Fruit fly (Drosophila melanogaster) Kc167 (cell line): ENCODE data around the gene CG9632.

Source experiments
- Myc ChIP-seq: fragments of >200 bp; optimal IDR thresholded peaks from 2 replicates; lab custom pipeline; 2017; ENCODE audit warnings: missing external identifiers
- Sin3A ChIP-seq: fragments of >200 bp; optimal IDR thresholded peaks from 2 replicates; lab custom pipeline; 2018; ENCODE audit warnings: missing external identifiers
- h ChIP-seq: fragments of >200 bp; optimal IDR thresholded peaks from 3 replicates; lab custom pipeline; 2018; ENCODE audit warnings: missing external identifiers
- insv ChIP-seq: fragments of >200 bp; optimal IDR thresholded peaks from 3 replicates; lab custom pipeline; 2018; ENCODE audit warnings: missing external identifiers
- psq ChIP-seq: fragments of >200 bp; optimal IDR thresholded peaks from 2 replicates; lab custom pipeline; 2017; ENCODE audit warnings: missing external identifiers
- ttk ChIP-seq: sonication (Bioruptor generic); optimal IDR thresholded peaks from 2 replicates; lab custom pipeline; 2017; ENCODE audit warnings: missing external identifiers

The CG9632 gene

dm6 chr3R:15859896-15860295 is at the start of gene CG9632:
Gene CG9632 (plus strand): TSS chr3R:15860196.
- no peak for TF ChIP-seq Sin3A (lab: Kevin White, UChicago)
- no peak for TF ChIP-seq h (lab: Kevin White, UChicago)
- no peak for TF ChIP-seq psq (lab: Kevin White, UChicago)
- no peak for TF ChIP-seq ttk
- no peak for TF ChIP-seq insv (lab: Kevin White, UChicago)
- TF ChIP-seq Myc (lab: Kevin White, UChicago): no peak

- no peak for TF ChIP-seq Myc (lab: Kevin White, UChicago)
- no peak for TF ChIP-seq insv (lab: Kevin White, UChicago)
- TF ChIP-seq Sin3A (lab: Kevin White, UChicago): no peak
- no peak for TF ChIP-seq h (lab: Kevin White, UChicago)
- TF ChIP-seq psq (lab: Kevin White, UChicago): no peak
These were observed 49.6 kb upstream of the CG9632 start for dm6 chr3R:15810369-15810768.

DNA sequence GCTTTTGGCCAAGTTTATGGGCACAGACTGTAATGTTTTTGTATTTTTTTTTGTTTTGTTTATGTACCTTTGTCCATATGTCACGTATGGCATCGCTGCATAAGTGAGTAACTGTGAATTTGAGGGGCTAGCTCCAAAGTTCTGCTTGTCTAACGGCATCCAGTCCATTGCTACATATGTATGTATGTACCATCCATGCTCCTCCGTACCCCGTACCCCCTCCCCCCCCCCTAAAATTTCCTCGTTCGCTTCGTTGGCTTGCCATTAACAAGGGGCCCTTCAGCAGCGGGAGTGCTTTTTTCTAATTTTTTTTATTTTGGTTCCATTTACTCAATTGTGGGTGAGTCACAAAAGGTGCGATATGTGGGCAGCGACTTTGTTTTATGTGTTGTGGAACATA is 45.8 kb upstream of the CG9632 start:
- TF ChIP-seq Sin3A (lab: Kevin White, UChicago): no peak

dm6 chr3R:15816276-15816675 is 43.7 kb upstream of the CG9632 start:
- no peak for TF ChIP-seq h (lab: Kevin White, UChicago)
- TF ChIP-seq psq (lab: Kevin White, UChicago): no peak
- no peak for TF ChIP-seq insv (lab: Kevin White, UChicago)
- no peak for TF ChIP-seq Myc (lab: Kevin White, UChicago)
- TF ChIP-seq Sin3A (lab: Kevin White, UChicago): no peak
- no peak for TF ChIP-seq ttk

DNA sequence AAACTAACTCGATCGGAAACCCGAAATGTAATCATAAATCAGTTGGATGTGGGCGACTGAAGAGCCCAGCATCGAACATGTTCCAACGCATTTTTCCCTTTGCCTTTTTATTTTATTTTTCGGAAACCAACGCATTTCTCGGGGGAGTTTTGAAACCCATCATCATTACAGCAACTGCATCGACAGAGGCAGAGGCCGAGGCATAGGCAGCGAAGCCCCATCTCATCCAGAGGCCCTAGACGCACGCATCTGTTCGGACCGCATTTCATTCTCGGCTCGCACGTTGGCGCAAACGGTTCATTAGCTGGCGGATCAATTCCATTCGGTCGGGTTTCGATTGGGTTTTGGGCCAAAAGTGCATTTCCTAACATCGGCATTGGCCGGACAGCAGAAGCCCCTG is 34.5 kb upstream of the CG9632 start, which contains the start of gene CG4576:
CG4576 (plus strand) TSS at position 227 of the 400 bp plus-strand sequence.
- no peak for TF ChIP-seq psq (lab: Kevin White, UChicago)
- no peak for TF ChIP-seq Sin3A (lab: Kevin White, UChicago)
- no peak for TF ChIP-seq insv (lab: Kevin White, UChicago)
- no peak for TF ChIP-seq h (lab: Kevin White, UChicago)
- no peak for TF ChIP-seq ttk
- TF ChIP-seq Myc (lab: Kevin White, UChicago): no peak

- no peak for TF ChIP-seq h (lab: Kevin White, UChicago)
- TF ChIP-seq Sin3A (lab: Kevin White, UChicago): no peak
- no peak for TF ChIP-seq insv (lab: Kevin White, UChicago)
- TF ChIP-seq Myc (lab: Kevin White, UChicago): no peak
- no peak for TF ChIP-seq psq (lab: Kevin White, UChicago)
- TF ChIP-seq ttk: no peak
These were observed 32.4 kb upstream of the CG9632 start for dm6 chr3R:15827559-15827958.

- TF ChIP-seq Myc (lab: Kevin White, UChicago) (no peak), insv (lab: Kevin White, UChicago) (no peak), h (lab: Kevin White, UChicago) (no peak), ttk (no peak), Sin3A (lab: Kevin White, UChicago) (no peak), psq (lab: Kevin White, UChicago) (no peak)
These were observed 27.5 kb upstream of the CG9632 start, which contains the start of gene rec for dm6 chr3R:15832525-15832924. Gene rec (minus strand): TSS chr3R:15832632.

DNA sequence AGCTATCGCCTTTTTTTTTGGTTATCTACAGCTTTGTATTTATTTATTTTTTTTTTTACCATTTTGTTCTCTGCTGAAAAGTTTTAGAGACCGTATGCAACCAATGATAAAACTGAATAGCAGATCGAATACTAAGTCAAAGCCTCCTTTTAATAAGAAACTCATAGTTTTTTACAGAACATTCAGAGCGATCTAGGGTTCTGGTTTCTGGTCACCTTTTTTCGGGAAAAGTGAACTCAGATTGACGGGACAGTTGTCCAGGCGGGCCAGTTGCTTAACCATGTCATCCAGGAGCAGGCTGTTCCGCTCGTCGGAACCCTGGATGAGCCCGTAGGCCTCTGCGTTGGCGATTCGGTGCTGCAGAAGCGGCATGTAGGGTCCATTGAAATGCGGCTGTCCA is 26.7 kb upstream of the CG9632 start, which contains the start of gene CG43318:
CG43318 (minus strand) TSS at position 101 of the 400 bp plus-strand sequence.
- TF ChIP-seq insv (lab: Kevin White, UChicago): no peak
- no peak for TF ChIP-seq Sin3A (lab: Kevin White, UChicago)
- TF ChIP-seq psq (lab: Kevin White, UChicago): no peak
- no peak for TF ChIP-seq h (lab: Kevin White, UChicago)
- no peak for TF ChIP-seq Myc (lab: Kevin White, UChicago)
- TF ChIP-seq ttk: no peak

DNA sequence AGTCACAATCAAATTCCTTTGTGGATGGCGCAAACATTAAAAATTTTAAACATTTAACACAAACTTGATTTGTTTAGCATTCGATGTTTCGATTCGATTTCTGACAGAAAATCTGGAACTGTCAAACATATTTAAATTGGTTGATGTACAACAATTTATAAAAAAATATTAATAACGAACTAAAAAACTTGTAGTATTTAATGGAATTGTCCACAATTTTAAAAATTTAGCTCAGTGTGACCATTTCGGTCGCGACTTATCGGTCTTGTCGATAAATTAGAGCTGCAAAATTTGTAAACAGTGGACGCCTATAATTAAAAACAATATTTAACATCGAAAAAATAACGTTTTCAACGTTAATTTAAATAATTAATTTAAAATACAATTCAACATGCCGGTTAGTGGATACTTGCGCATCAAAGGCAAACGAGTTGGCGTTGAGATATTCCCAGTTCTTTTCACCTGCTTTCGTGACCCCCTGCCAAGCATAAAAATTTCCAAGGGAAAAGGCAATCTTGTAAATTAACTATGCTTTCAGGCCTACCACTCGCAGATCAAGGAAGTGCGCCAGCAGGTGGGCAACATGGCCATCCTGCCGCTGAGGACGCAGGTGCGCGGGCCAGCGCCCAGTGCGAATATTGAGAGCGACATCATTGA is 25.5 kb upstream of the CG9632 start, which contains the start of the genes CG43317 and Arpc3A:
CG43317 (minus strand) TSS at position 51 of the 657 bp plus-strand sequence.
Arpc3A (plus strand) TSS at position 274 of the 657 bp plus-strand sequence.
- TF ChIP-seq ttk (no peak), psq (lab: Kevin White, UChicago) (no peak), Sin3A (lab: Kevin White, UChicago) (no peak), h (lab: Kevin White, UChicago) (no peak), Myc (lab: Kevin White, UChicago) (no peak), insv (lab: Kevin White, UChicago) (no peak)

DNA sequence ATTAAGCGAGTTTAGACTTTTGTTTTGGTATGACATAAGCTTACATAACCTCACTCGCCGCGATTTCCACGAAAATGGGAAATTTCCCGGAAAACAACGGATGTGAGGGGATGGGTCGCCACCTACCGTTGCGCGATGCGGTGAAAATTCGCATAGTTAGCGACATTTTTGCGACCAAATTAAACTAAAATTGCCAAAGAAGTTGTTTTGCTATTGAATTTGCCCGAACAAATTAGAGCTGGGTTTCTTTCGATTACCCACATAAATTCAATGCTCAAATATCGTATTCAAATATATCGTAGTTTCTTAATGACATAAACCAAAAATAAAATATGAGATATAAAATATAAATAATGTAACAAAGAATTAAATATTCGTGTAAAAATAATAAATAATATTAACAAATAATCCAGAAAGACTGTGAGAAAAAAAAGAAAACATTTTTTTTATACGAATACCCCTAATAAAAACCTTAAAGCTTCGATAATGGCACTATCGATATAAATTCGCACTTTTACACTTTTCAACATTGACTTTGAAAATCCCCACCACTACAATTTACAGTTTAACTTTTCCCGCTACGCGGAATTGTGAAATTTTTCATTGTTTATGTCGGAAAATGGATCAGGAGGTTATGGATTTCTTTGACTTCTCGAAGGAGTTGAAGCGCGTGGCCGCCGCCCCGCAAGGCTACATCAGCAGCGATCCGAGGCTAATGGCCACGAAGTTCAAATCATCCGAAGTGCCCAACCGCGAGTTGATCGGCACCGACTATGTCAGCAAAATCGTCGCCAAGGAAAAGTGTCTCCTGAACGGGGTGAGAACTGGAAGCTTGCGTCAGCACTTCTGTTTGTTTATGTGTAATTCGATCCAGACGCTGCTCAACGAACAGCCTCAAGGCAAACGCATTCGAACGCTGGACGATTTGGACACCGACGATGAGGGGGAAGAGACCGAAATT is 22.9 kb upstream of the CG9632 start, which contains the start of the genes ND-23 and spn-E:
ND-23 (minus strand) TSS at position 254 of the 961 bp plus-strand sequence.
spn-E (plus strand) TSS at position 556 of the 961 bp plus-strand sequence.
- no peak for TF ChIP-seq Myc (lab: Kevin White, UChicago)
- TF ChIP-seq Sin3A (lab: Kevin White, UChicago): no peak
- no peak for TF ChIP-seq ttk

DNA sequence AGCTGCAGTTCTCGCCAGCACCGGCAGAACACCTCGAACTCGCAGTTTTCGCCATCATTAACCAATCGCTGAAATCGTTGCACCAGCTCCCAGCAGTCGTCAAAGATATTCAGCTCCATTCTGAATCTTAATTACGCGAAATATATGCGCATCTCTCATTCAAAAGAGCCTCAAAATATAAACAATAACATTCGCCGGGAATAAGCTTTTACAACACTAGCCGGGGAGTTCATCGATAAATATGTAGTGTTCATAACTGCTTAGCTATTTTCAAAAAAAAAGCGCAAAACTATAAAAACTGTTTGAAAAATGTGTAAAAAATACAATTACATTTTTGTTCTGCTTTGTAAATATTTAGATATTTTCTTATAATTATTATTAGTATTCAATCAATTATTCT is 20.7 kb upstream of the CG9632 start, which contains the start of gene Pbp45:
Pbp45 (minus strand) TSS at position 222 of the 400 bp plus-strand sequence.
- no peak for TF ChIP-seq Sin3A (lab: Kevin White, UChicago)
- no peak for TF ChIP-seq Myc (lab: Kevin White, UChicago)
- no peak for TF ChIP-seq ttk
- no peak for TF ChIP-seq insv (lab: Kevin White, UChicago)
- no peak for TF ChIP-seq h (lab: Kevin White, UChicago)
- no peak for TF ChIP-seq psq (lab: Kevin White, UChicago)
